Worm (Caenorhabditis elegans) whole organism, midembryonic: ENCODE results near the gene clec-214.

Experiments used
- T22C8.4 ChIP-seq: fragments of 200-800 bp; sonication (Bioruptor generic); IDR thresholded peaks from 2 replicates; pipeline ENCODE4 v1.3.6; 2022; ENCODE audit warnings: missing genetic modification characterization, missing compliant biosample characterization
- cog-1 ChIP-seq: sonication (generic microtip); optimal IDR thresholded peaks from 2 replicates; lab custom pipeline; 2016; ENCODE audit warnings: missing genetic modification characterization, missing compliant biosample characterization
- flt-1 ChIP-seq: fragments of 200-800 bp; sonication (Bioruptor generic); IDR thresholded peaks from 2 replicates; pipeline ENCODE4 v1.3.6; 2022; ENCODE audit warnings: missing genetic modification characterization, missing compliant biosample characterization
- klf-2 ChIP-seq: fragments of 200-800 bp; sonication (Bioruptor generic); conservative IDR thresholded peaks from 2 replicates; pipeline ENCODE4 v1.3.6; 2022; ENCODE audit warnings: missing genetic modification reagents, missing genetic modification characterization, missing compliant biosample characterization
- med-1 ChIP-seq: sonication (generic microtip); optimal IDR thresholded peaks from 2 replicates; lab custom pipeline; 2017; ENCODE audit warnings: missing genetic modification characterization, mild to moderate bottlenecking, missing compliant biosample characterization, antibody characterized with exemption, missing genetic modification reagents; ENCODE audit not compliant: insufficient read depth
- ref-1 ChIP-seq: fragments of 200-800 bp; sonication (Bioruptor generic); conservative IDR thresholded peaks from 2 replicates; pipeline ENCODE4 v1.3.6; 2022; ENCODE audit warnings: missing genetic modification reagents, missing genetic modification characterization, missing compliant biosample characterization
- tab-1 ChIP-seq: fragments of 200-800 bp; sonication (Bioruptor generic); IDR thresholded peaks from 2 replicates; pipeline ENCODE4 v1.3.6; 2022; ENCODE audit warnings: missing genetic modification characterization, missing compliant biosample characterization
- ztf-23 ChIP-seq: fragments of 200-800 bp; sonication (Bioruptor generic); IDR thresholded peaks from 2 replicates; pipeline ENCODE4 v1.3.6; 2022; ENCODE audit warnings: missing genetic modification reagents, missing genetic modification characterization, missing compliant biosample characterization
- ztf-29 ChIP-seq: fragments of 200-800 bp; sonication (Bioruptor generic); IDR thresholded peaks from 2 replicates; pipeline ENCODE4 v1.3.6; 2022; ENCODE audit warnings: missing genetic modification reagents, missing genetic modification characterization, missing compliant biosample characterization

clec-214 gene

DNA sequence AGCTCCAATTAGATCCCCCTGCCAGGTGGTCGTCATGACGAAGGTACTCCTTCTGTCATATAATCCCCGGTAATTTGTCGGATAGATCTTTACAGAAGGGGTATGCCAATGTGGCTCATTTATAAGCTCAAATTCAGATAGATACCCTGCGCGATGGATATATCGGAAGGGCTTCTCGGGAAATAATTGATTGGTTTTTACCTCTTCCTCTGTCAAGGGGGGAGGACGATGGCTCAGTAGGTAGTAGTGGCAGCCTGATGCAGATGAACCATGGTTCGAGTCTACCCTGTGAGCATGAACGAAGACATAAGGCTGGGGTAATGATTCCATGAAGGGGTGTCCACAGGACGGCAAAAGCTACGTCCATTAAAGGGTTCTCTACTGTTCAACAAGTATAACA lies 37.0 kb downstream of the clec-214 start:
- no peak for TF ChIP-seq ztf-29 (GFP tag; lab: Robert Waterston, UW)
- TF ChIP-seq ztf-23 (GFP tag; lab: Robert Waterston, UW), result no peak
- TF ChIP-seq flt-1 (GFP tag; lab: Robert Waterston, UW), result no peak
- no peak for TF ChIP-seq cog-1
- TF ChIP-seq med-1 (GFP tag; lab: Kevin White, UChicago), result no peak
- TF ChIP-seq T22C8.4 (GFP tag; lab: Robert Waterston, UW), result no peak
- TF ChIP-seq klf-2 (GFP tag; lab: Robert Waterston, UW), result no peak
- no peak for TF ChIP-seq tab-1
- TF ChIP-seq ref-1 (GFP tag; lab: Robert Waterston, UW), result no peak

DNA sequence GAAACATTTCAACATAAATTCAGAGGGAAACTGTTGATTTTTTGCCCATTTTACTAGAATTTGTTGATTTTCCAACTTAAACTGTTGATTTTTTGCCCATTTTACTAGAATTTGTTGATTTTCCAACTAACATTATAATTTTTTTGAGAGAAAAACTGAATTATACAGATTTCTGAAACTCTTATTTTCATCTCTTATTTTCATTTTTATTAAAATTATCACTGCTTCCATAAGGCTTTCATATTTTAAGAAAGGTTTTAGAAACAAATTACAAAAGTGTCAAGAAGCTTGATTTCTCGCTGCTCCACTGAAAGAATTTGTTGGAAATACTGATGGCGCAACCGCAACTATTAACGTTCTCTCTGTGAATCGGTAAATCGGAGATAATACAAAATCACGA lies 39.8 kb downstream of the clec-214 start:
- TF ChIP-seq T22C8.4 (GFP tag; lab: Robert Waterston, UW) (no peak), tab-1 (no peak), med-1 (GFP tag; lab: Kevin White, UChicago) (no peak)

DNA sequence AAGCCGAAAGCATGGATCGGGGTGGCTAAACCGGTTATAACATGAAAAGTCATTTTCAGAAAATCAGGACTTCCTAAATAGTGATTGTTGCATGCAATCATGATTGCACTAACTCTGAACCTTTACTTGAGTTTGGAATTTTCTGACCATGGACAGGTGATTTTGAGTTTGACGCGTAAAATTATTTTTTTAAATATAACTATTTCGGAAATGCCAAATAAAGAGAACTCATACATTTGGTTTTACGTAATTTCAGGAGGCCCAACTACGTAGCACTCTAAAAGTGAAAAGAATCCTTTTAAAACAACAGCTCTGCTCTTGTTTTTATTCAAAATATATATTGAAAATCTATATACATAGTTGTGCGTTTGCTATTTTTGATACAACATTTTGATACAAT lies 41.6 kb downstream of the clec-214 start, which contains the start of gene srh-234:
Gene srh-234, minus strand, starts transcription at position 101 of the 400 bp plus-strand sequence.
- no peak for TF ChIP-seq tab-1
- no peak for TF ChIP-seq ztf-29 (GFP tag; lab: Robert Waterston, UW)
- no peak for TF ChIP-seq ref-1 (GFP tag; lab: Robert Waterston, UW)
- no peak for TF ChIP-seq flt-1 (GFP tag; lab: Robert Waterston, UW)
- no peak for TF ChIP-seq ztf-23 (GFP tag; lab: Robert Waterston, UW)
- no peak for TF ChIP-seq cog-1
- TF ChIP-seq T22C8.4 (GFP tag; lab: Robert Waterston, UW), result no peak
- TF ChIP-seq med-1 (GFP tag; lab: Kevin White, UChicago), result no peak
- no peak for TF ChIP-seq klf-2 (GFP tag; lab: Robert Waterston, UW)

DNA sequence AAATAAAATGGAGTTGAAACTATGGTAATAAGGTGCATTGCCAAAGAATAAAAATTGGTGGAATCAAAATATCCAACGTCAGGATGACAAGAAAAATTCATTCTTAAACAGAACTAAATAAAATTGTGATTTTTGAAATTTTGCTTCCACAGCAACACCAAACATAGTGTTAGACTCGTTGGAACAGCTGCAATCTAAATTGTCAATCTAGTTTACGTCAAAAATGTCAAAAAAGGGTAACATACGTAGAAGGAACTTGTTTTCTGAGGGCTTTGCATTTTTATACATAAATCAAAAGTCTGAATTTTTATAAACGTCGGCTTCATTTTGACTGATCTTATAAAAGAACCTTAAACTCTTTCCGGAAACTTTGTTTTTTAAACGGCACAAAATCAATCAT lies 43.4 kb downstream of the clec-214 start, which contains the start of gene srh-200:
Gene srh-200, minus strand, starts transcription at position 101 of the 400 bp plus-strand sequence.
- TF ChIP-seq med-1 (GFP tag; lab: Kevin White, UChicago) (no peak), cog-1 (no peak), klf-2 (GFP tag; lab: Robert Waterston, UW) (no peak), flt-1 (GFP tag; lab: Robert Waterston, UW) (no peak), ref-1 (GFP tag; lab: Robert Waterston, UW) (no peak), ztf-29 (GFP tag; lab: Robert Waterston, UW) (no peak)
